Fruit fly (Drosophila melanogaster) whole organism, prepupa: ENCODE measurements around the gene Ptp10D.

Experiments
- Blimp-1 ChIP-seq: fragments of 200-800 bp; sonication (Bioruptor generic); optimal IDR thresholded peaks from 3 replicates; lab custom pipeline; 2017; ENCODE audit warnings: missing biosample characterization, missing genetic modification characterization, mild to moderate bottlenecking, moderate library complexity, missing genetic modification reagents
- CG15336 ChIP-seq: fragments of 200-800 bp; sonication (Bioruptor generic); IDR thresholded peaks from 2 replicates; pipeline ENCODE4 v1.3.6; 2022; ENCODE audit warnings: missing biosample characterization, missing genetic modification characterization
- CG1621 ChIP-seq: fragments of 200-800 bp; sonication (Bioruptor generic); optimal IDR thresholded peaks from 3 replicates; lab custom pipeline; 2018; ENCODE audit warnings: missing biosample characterization, mild to moderate bottlenecking, missing genetic modification characterization
- CG16779 ChIP-seq: fragments of 200-800 bp; sonication (Bioruptor generic); optimal IDR thresholded peaks from 3 replicates; lab custom pipeline; 2017; ENCODE audit warnings: missing biosample characterization, mild to moderate bottlenecking, missing genetic modification characterization
- CG3032 ChIP-seq: fragments of 200-800 bp; optimal IDR thresholded peaks from 2 replicates; lab custom pipeline; 2019; ENCODE audit warnings: missing biosample characterization, mild to moderate bottlenecking, missing genetic modification characterization, moderate library complexity
- CG4318 ChIP-seq: fragments of 200-800 bp; sonication (Bioruptor generic); optimal IDR thresholded peaks from 3 replicates; lab custom pipeline; 2017; ENCODE audit warnings: missing biosample characterization, mild to moderate bottlenecking, missing genetic modification characterization
- CG6808 ChIP-seq: fragments of 200-800 bp; sonication (Bioruptor generic); optimal IDR thresholded peaks from 3 replicates; lab custom pipeline; 2017; ENCODE audit warnings: missing biosample characterization, missing genetic modification characterization, mild to moderate bottlenecking, moderate library complexity, missing genetic modification reagents
- CG6854 ChIP-seq: fragments of 200-800 bp; sonication (Bioruptor generic); optimal IDR thresholded peaks from 2 replicates; lab custom pipeline; 2017; ENCODE audit warnings: missing biosample characterization, mild to moderate bottlenecking, missing genetic modification characterization
- CG8319 ChIP-seq: fragments of 200-800 bp; sonication (Bioruptor generic); optimal IDR thresholded peaks from 3 replicates; lab custom pipeline; 2016; ENCODE audit warnings: missing biosample characterization, missing genetic modification characterization
- CG8632 ChIP-seq: fragments of 200-800 bp; sonication (Bioruptor generic); optimal IDR thresholded peaks from 3 replicates; lab custom pipeline; 2016; ENCODE audit warnings: missing biosample characterization, missing genetic modification characterization
- Eip75B ChIP-seq: fragments of 200-800 bp; sonication (Bioruptor generic); optimal IDR thresholded peaks from 3 replicates; lab custom pipeline; 2016; ENCODE audit warnings: missing biosample characterization, missing genetic modification characterization
- Ets21C ChIP-seq: fragments of 200-800 bp; sonication (Bioruptor generic); optimal IDR thresholded peaks from 3 replicates; lab custom pipeline; 2016; ENCODE audit warnings: missing biosample characterization, missing genetic modification characterization
- Gug ChIP-seq: fragments of 200-800 bp; sonication (Bioruptor generic); IDR thresholded peaks from 2 replicates; pipeline ENCODE4 v1.3.6; 2022; ENCODE audit warnings: missing biosample characterization, missing genetic modification characterization
- cyc ChIP-seq: fragments of 200-800 bp; sonication (Bioruptor generic); optimal IDR thresholded peaks from 3 replicates; lab custom pipeline; 2016; ENCODE audit warnings: missing biosample characterization, missing genetic modification characterization
- fkh ChIP-seq: fragments of 200-800 bp; sonication (Bioruptor generic); optimal IDR thresholded peaks from 3 replicates; lab custom pipeline; 2017; ENCODE audit warnings: missing biosample characterization, mild to moderate bottlenecking, missing genetic modification characterization, moderate library complexity
- lz ChIP-seq: fragments of 200-800 bp; sonication (Bioruptor generic); optimal IDR thresholded peaks from 3 replicates; lab custom pipeline; 2016; ENCODE audit warnings: missing biosample characterization, missing genetic modification characterization
- spab ChIP-seq: fragments of 200-800 bp; sonication (Bioruptor generic); optimal IDR thresholded peaks from 2 replicates; lab custom pipeline; 2017; ENCODE audit warnings: missing biosample characterization, mild to moderate bottlenecking, missing genetic modification characterization, missing genetic modification reagents

Ptp10D gene

DNA sequence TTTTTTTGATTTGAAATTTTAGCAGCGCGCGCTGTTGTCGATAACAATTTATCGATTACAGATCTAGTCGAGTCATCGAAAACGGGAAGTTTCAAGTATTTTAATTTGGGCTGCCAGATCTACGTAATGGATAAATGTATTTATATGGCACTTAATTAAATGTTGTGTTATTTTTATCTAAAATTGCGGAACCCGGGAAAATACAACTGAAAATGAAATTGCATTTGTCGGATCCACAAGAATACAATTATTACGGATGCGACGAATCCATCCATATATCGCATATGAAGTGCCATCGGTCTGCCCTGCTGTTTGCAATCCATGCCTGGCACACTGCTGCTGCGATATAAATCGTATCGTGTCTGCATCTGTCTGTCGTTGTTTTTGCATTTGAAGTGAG is 98.3 kb downstream of the Ptp10D start, which contains the start of gene Tango10 (continued):
- TF ChIP-seq CG1621 (tag; lab: Kevin White, UChicago) (no peak), Gug (no peak), cyc (peak; percentile 52), CG15336 (GFP tag; lab: Robert Waterston, UW) (no peak), CG8632 (GFP tag; lab: Kevin White, UChicago) (no peak), Eip75B (GFP tag; lab: Kevin White, UChicago) (peak; percentile 27), spab (GFP tag; lab: Kevin White, UChicago) (no peak)

dm6 chrX:11723946-11724345 is 102.1 kb downstream of the Ptp10D start, which contains the start of gene CG15221:
TSS of gene CG15221 (plus strand) at chrX:11724246.
- TF ChIP-seq CG3032 (tag; lab: Kevin White, UChicago) (no peak), CG16779 (no peak), Ets21C (GFP tag; lab: Kevin White, UChicago) (no peak), CG8319 (no peak), Blimp-1 (GFP tag; lab: Kevin White, UChicago) (no peak), lz (no peak), fkh (no peak), CG6808 (GFP tag; lab: Kevin White, UChicago) (no peak), CG6854 (GFP tag; lab: Kevin White, UChicago) (no peak), CG8632 (GFP tag; lab: Kevin White, UChicago) (no peak), CG4318 (GFP tag; lab: Kevin White, UChicago) (no peak)
